Worm (Caenorhabditis elegans) whole organism, midembryonic: ENCODE data around the gene T04A6.1.

Experiments used
- T22C8.4 ChIP-seq: fragments of 200-800 bp; sonication (Bioruptor generic); IDR thresholded peaks from 2 replicates; pipeline ENCODE4 v1.3.6; 2022; ENCODE audit warnings: missing genetic modification characterization, missing compliant biosample characterization
- cog-1 ChIP-seq: sonication (generic microtip); optimal IDR thresholded peaks from 2 replicates; lab custom pipeline; 2016; ENCODE audit warnings: missing genetic modification characterization, missing compliant biosample characterization
- flt-1 ChIP-seq: fragments of 200-800 bp; sonication (Bioruptor generic); IDR thresholded peaks from 2 replicates; pipeline ENCODE4 v1.3.6; 2022; ENCODE audit warnings: missing genetic modification characterization, missing compliant biosample characterization
- klf-2 ChIP-seq: fragments of 200-800 bp; sonication (Bioruptor generic); conservative IDR thresholded peaks from 2 replicates; pipeline ENCODE4 v1.3.6; 2022; ENCODE audit warnings: missing genetic modification reagents, missing genetic modification characterization, missing compliant biosample characterization
- med-1 ChIP-seq: sonication (generic microtip); optimal IDR thresholded peaks from 2 replicates; lab custom pipeline; 2017; ENCODE audit warnings: missing genetic modification characterization, mild to moderate bottlenecking, missing compliant biosample characterization, antibody characterized with exemption, missing genetic modification reagents; ENCODE audit not compliant: insufficient read depth
- ref-1 ChIP-seq: fragments of 200-800 bp; sonication (Bioruptor generic); conservative IDR thresholded peaks from 2 replicates; pipeline ENCODE4 v1.3.6; 2022; ENCODE audit warnings: missing genetic modification reagents, missing genetic modification characterization, missing compliant biosample characterization
- tab-1 ChIP-seq: fragments of 200-800 bp; sonication (Bioruptor generic); IDR thresholded peaks from 2 replicates; pipeline ENCODE4 v1.3.6; 2022; ENCODE audit warnings: missing genetic modification characterization, missing compliant biosample characterization
- ztf-23 ChIP-seq: fragments of 200-800 bp; sonication (Bioruptor generic); IDR thresholded peaks from 2 replicates; pipeline ENCODE4 v1.3.6; 2022; ENCODE audit warnings: missing genetic modification reagents, missing genetic modification characterization, missing compliant biosample characterization
- ztf-29 ChIP-seq: fragments of 200-800 bp; sonication (Bioruptor generic); IDR thresholded peaks from 2 replicates; pipeline ENCODE4 v1.3.6; 2022; ENCODE audit warnings: missing genetic modification reagents, missing genetic modification characterization, missing compliant biosample characterization

DNA sequence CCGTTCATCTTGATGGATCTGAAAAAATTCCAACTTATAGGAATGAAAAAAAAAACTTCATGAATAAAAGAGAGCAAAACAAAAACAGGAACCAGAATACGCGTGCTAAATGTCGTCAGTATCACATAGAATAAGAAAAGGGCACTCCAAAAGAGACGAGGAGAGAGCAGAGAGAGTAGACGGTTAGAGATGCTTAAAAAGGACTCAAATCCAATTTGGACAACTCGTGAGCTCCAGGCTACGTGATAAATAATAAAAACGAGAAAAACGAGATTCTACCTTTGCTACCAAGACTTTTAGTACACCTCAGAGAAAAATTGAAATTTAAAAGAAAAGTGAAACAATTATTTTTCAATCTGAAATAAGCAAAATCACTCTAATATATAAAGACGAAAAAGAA, 26.8 kb downstream of the T04A6.1 start, which contains the start of gene upp-1:
- TF ChIP-seq ref-1 (GFP tag; lab: Robert Waterston, UW) (no peak), cog-1 (no peak), klf-2 (GFP tag; lab: Robert Waterston, UW) (no peak), tab-1 (no peak), med-1 (no peak), flt-1 (GFP tag; lab: Robert Waterston, UW) (no peak), ztf-29 (GFP tag; lab: Robert Waterston, UW) (no peak), T22C8.4 (GFP tag; lab: Robert Waterston, UW) (no peak), ztf-23 (GFP tag; lab: Robert Waterston, UW) (no peak)
